Worm (Caenorhabditis elegans): ENCODE measurements around the gene pitr-5.

- no peak for TF ChIP-seq flt-1 (GFP tag; IDR thresholded peaks at IDR 0.05)
- no peak for TF ChIP-seq tab-1 (GFP tag; IDR thresholded peaks at IDR 0.05)
- TF ChIP-seq klf-2 (GFP tag; conservative IDR thresholded peaks at IDR 0.05), result no peak
- no peak for TF ChIP-seq med-1 (GFP tag; optimal IDR thresholded peaks at IDR 0.05; ENCODE audit: insufficient read depth)
- TF ChIP-seq ztf-23 (GFP tag; IDR thresholded peaks at IDR 0.05), result no peak
Observed at ce11 chrV:7236694-7237093, 52.0 kb downstream of the pitr-5 start.
